Fruit fly (Drosophila melanogaster) whole organism, embryonic: ENCODE results near the gene haf.

Experiments used
- ATbp ChIP-seq: fragments of 200-800 bp; sonication (Bioruptor generic); optimal IDR thresholded peaks from 2 replicates; lab custom pipeline; 2017; ENCODE audit warnings: missing biosample characterization, mild to moderate bottlenecking, missing genetic modification characterization, missing genetic modification reagents
- B-H1 ChIP-seq: fragments of 200-800 bp; sonication (Bioruptor generic); IDR thresholded peaks from 3 replicates; pipeline ENCODE4 v1.3.6; 2022; ENCODE audit warnings: missing biosample characterization, missing genetic modification characterization
- CG10209 ChIP-seq: fragments of 200-800 bp; sonication (Bioruptor generic); optimal IDR thresholded peaks from 3 replicates; lab custom pipeline; 2017; ENCODE audit warnings: missing biosample characterization, mild to moderate bottlenecking, missing genetic modification characterization, missing genetic modification reagents
- CG10267 ChIP-seq: fragments of 200-800 bp; sonication (Bioruptor generic); optimal IDR thresholded peaks from 2 replicates; lab custom pipeline; 2018; ENCODE audit warnings: missing biosample characterization, mild to moderate bottlenecking, missing genetic modification characterization, moderate library complexity
- CG10565 ChIP-seq: fragments of 200-800 bp; sonication (Bioruptor generic); optimal IDR thresholded peaks from 3 replicates; lab custom pipeline; 2016; ENCODE audit warnings: missing biosample characterization, mild to moderate bottlenecking, missing genetic modification characterization
- CG10959 ChIP-seq: fragments of 200-800 bp; sonication (Bioruptor generic); IDR thresholded peaks from 2 replicates; pipeline ENCODE4 v1.3.6; 2022; ENCODE audit warnings: missing biosample characterization, missing genetic modification characterization
- CG11085 ChIP-seq: fragments of 200-800 bp; sonication (Bioruptor generic); IDR thresholded peaks from 2 replicates; pipeline ENCODE4 v1.3.6; 2022; ENCODE audit warnings: missing biosample characterization, missing genetic modification characterization
- CG1602 ChIP-seq: fragments of 200-800 bp; sonication (Bioruptor generic); optimal IDR thresholded peaks from 3 replicates; lab custom pipeline; 2016; ENCODE audit warnings: missing biosample characterization, missing genetic modification characterization
- CG1603 ChIP-seq: fragments of 200-800 bp; sonication (Bioruptor generic); optimal IDR thresholded peaks from 2 replicates; lab custom pipeline; 2019; ENCODE audit warnings: missing biosample characterization, mild to moderate bottlenecking, missing genetic modification characterization, moderate library complexity
- CG1792 ChIP-seq: fragments of 200-800 bp; sonication (Bioruptor generic); optimal IDR thresholded peaks from 2 replicates; lab custom pipeline; 2016; ENCODE audit warnings: missing biosample characterization, missing genetic modification characterization
- CG2120 ChIP-seq: fragments of 200-800 bp; sonication (Bioruptor generic); optimal IDR thresholded peaks from 3 replicates; lab custom pipeline; 2016; ENCODE audit warnings: missing biosample characterization, missing genetic modification characterization
- CG2889 ChIP-seq: fragments of 200-800 bp; sonication (Bioruptor generic); IDR thresholded peaks from 3 replicates; pipeline ENCODE4 v1.3.6; 2022; ENCODE audit warnings: missing biosample characterization, missing genetic modification characterization
- CG3281 ChIP-seq: fragments of 200-800 bp; sonication (Bioruptor generic); optimal IDR thresholded peaks from 3 replicates; lab custom pipeline; 2017; ENCODE audit warnings: missing biosample characterization, mild to moderate bottlenecking, missing genetic modification characterization
- CG33557 ChIP-seq: fragments of 200-800 bp; sonication (Bioruptor generic); optimal IDR thresholded peaks from 2 replicates; lab custom pipeline; 2019; ENCODE audit warnings: missing biosample characterization, mild to moderate bottlenecking, missing genetic modification characterization, moderate library complexity
- CG34422 ChIP-seq: fragments of 200-800 bp; sonication (Bioruptor generic); IDR thresholded peaks from 3 replicates; pipeline ENCODE4 v1.3.6; 2022; ENCODE audit warnings: missing biosample characterization, missing genetic modification characterization
- CG43689 ChIP-seq: fragments of 200-800 bp; sonication (Bioruptor generic); IDR thresholded peaks from 2 replicates; pipeline ENCODE4 v1.3.6; 2022; ENCODE audit warnings: missing biosample characterization, missing genetic modification characterization
- CG6791 ChIP-seq: fragments of 200-800 bp; sonication (Bioruptor generic); IDR thresholded peaks from 3 replicates; pipeline ENCODE4 v1.3.6; 2022; ENCODE audit warnings: missing biosample characterization, missing genetic modification characterization; ENCODE audit not compliant: partially characterized antibody
- CG6854 ChIP-seq: fragments of 200-800 bp; sonication (Bioruptor generic); optimal IDR thresholded peaks from 3 replicates; lab custom pipeline; 2017; ENCODE audit warnings: missing biosample characterization, mild to moderate bottlenecking, missing genetic modification characterization
- CG7372 ChIP-seq: fragments of 200-800 bp; sonication (Bioruptor generic); IDR thresholded peaks from 2 replicates; pipeline ENCODE4 v1.3.6; 2022; ENCODE audit warnings: missing biosample characterization, missing genetic modification characterization
- CG8765 ChIP-seq: fragments of 200-800 bp; sonication (Bioruptor generic); IDR thresholded peaks from 2 replicates; pipeline ENCODE4 v1.3.6; 2022; ENCODE audit warnings: missing biosample characterization, missing genetic modification characterization
- Dbx ChIP-seq: fragments of 200-800 bp; sonication (Bioruptor generic); IDR thresholded peaks from 3 replicates; pipeline ENCODE4 v1.3.6; 2022; ENCODE audit warnings: missing biosample characterization, missing genetic modification characterization
- ERR ChIP-seq: fragments of 200-800 bp; sonication (Bioruptor generic); optimal IDR thresholded peaks from 2 replicates; lab custom pipeline; 2016; ENCODE audit warnings: missing biosample characterization, missing genetic modification characterization
- Elba2 ChIP-seq: fragments of 200-800 bp; sonication (Bioruptor generic); optimal IDR thresholded peaks from 3 replicates; lab custom pipeline; 2016; ENCODE audit warnings: missing biosample characterization, missing genetic modification characterization
- Fer1 ChIP-seq: fragments of 200-800 bp; sonication (Bioruptor generic); optimal IDR thresholded peaks from 2 replicates; lab custom pipeline; 2017; ENCODE audit warnings: missing biosample characterization, mild to moderate bottlenecking, missing genetic modification characterization
- H15 ChIP-seq: fragments of 200-800 bp; sonication (Bioruptor generic); IDR thresholded peaks from 3 replicates; pipeline ENCODE4 v1.3.6; 2022; ENCODE audit warnings: missing biosample characterization, missing genetic modification characterization
- HLH4C ChIP-seq: fragments of 200-800 bp; sonication (Bioruptor generic); IDR thresholded peaks from 3 replicates; pipeline ENCODE4 v1.3.6; 2022; ENCODE audit warnings: missing biosample characterization, missing genetic modification characterization; ENCODE audit not compliant: partially characterized antibody
- Max ChIP-seq: fragments of 200-800 bp; sonication (Bioruptor generic); optimal IDR thresholded peaks from 2 replicates; lab custom pipeline; 2016; ENCODE audit warnings: missing biosample characterization, mild to moderate bottlenecking, missing genetic modification characterization
- Nf-YB ChIP-seq: fragments of 200-800 bp; sonication (Bioruptor generic); optimal IDR thresholded peaks from 3 replicates; lab custom pipeline; 2019; ENCODE audit warnings: missing biosample characterization, mild to moderate bottlenecking, missing genetic modification characterization, moderate library complexity
- Spps ChIP-seq: fragments of 200-800 bp; sonication (Bioruptor generic); optimal IDR thresholded peaks from 2 replicates; lab custom pipeline; 2018; ENCODE audit warnings: missing biosample characterization, mild to moderate bottlenecking, missing genetic modification characterization
- Xbp1 ChIP-seq: fragments of 200-800 bp; sonication (Bioruptor generic); optimal IDR thresholded peaks from 3 replicates; lab custom pipeline; 2016; ENCODE audit warnings: missing biosample characterization, mild to moderate bottlenecking, missing genetic modification characterization
- YL-1 ChIP-seq: fragments of 200-800 bp; sonication (Bioruptor generic); optimal IDR thresholded peaks from 3 replicates; lab custom pipeline; 2017; ENCODE audit warnings: missing biosample characterization, mild to moderate bottlenecking, missing genetic modification characterization
- cato ChIP-seq: fragments of 200-800 bp; sonication (Bioruptor generic); optimal IDR thresholded peaks from 2 replicates; lab custom pipeline; 2016; ENCODE audit warnings: missing biosample characterization, missing genetic modification characterization, borderline replicate concordance
- crc ChIP-seq: fragments of 200-800 bp; sonication (Bioruptor generic); optimal IDR thresholded peaks from 2 replicates; lab custom pipeline; 2016; ENCODE audit warnings: missing biosample characterization, missing genetic modification characterization
- croc ChIP-seq: fragments of 200-800 bp; sonication (Bioruptor generic); conservative IDR thresholded peaks from 3 replicates; pipeline ENCODE4 v1.3.6; 2022; ENCODE audit warnings: missing biosample characterization, missing genetic modification characterization
- dati ChIP-seq: fragments of 200-800 bp; sonication (Bioruptor generic); IDR thresholded peaks from 2 replicates; pipeline ENCODE4 v1.3.6; 2022; ENCODE audit warnings: missing biosample characterization, missing genetic modification characterization
- dmrt99B ChIP-seq: fragments of 200-800 bp; sonication (Bioruptor generic); optimal IDR thresholded peaks from 2 replicates; lab custom pipeline; 2018; ENCODE audit warnings: missing biosample characterization, mild to moderate bottlenecking, missing genetic modification characterization, moderate library complexity
- grau ChIP-seq: fragments of 200-800 bp; optimal IDR thresholded peaks from 3 replicates; lab custom pipeline; 2019; ENCODE audit warnings: missing biosample characterization, mild to moderate bottlenecking, missing genetic modification characterization, moderate library complexity
- ham ChIP-seq: fragments of 200-800 bp; sonication (Bioruptor generic); IDR thresholded peaks from 2 replicates; pipeline ENCODE4 v1.3.6; 2022; ENCODE audit warnings: missing biosample characterization, missing genetic modification characterization
- jing ChIP-seq: fragments of 200-800 bp; sonication (Bioruptor generic); optimal IDR thresholded peaks from 2 replicates; lab custom pipeline; 2018; ENCODE audit warnings: missing biosample characterization, mild to moderate bottlenecking, missing genetic modification characterization
- luna ChIP-seq: fragments of 200-800 bp; sonication (Bioruptor generic); optimal IDR thresholded peaks from 2 replicates; lab custom pipeline; 2016; ENCODE audit warnings: missing biosample characterization, missing genetic modification characterization
- oc ChIP-seq: fragments of 200-800 bp; sonication (Bioruptor generic); optimal IDR thresholded peaks from 2 replicates; lab custom pipeline; 2018; ENCODE audit warnings: missing biosample characterization, mild to moderate bottlenecking, missing genetic modification characterization, moderate library complexity
- pros ChIP-seq: fragments of 200-800 bp; sonication (Bioruptor generic); optimal IDR thresholded peaks from 3 replicates; lab custom pipeline; 2019; ENCODE audit warnings: missing biosample characterization, mild to moderate bottlenecking, missing genetic modification characterization, moderate library complexity
- rib ChIP-seq: fragments of 200-800 bp; sonication (Bioruptor generic); IDR thresholded peaks from 2 replicates; pipeline ENCODE4 v1.3.6; 2022; ENCODE audit warnings: missing biosample characterization, missing genetic modification characterization
- salm ChIP-seq: fragments of 200-800 bp; sonication (Bioruptor generic); optimal IDR thresholded peaks from 2 replicates; lab custom pipeline; 2018; ENCODE audit warnings: missing biosample characterization, mild to moderate bottlenecking, missing genetic modification characterization
- sd ChIP-seq: fragments of 200-800 bp; sonication (Bioruptor generic); optimal IDR thresholded peaks from 3 replicates; lab custom pipeline; 2018; ENCODE audit warnings: missing biosample characterization, mild to moderate bottlenecking, missing genetic modification characterization, moderate library complexity
- sim ChIP-seq: fragments of 200-800 bp; sonication (Bioruptor generic); IDR thresholded peaks from 2 replicates; pipeline ENCODE4 v1.3.6; 2022; ENCODE audit warnings: missing biosample characterization, missing genetic modification characterization
- slou ChIP-seq: fragments of 200-800 bp; sonication (Bioruptor generic); optimal IDR thresholded peaks from 3 replicates; lab custom pipeline; 2016; ENCODE audit warnings: missing biosample characterization, missing genetic modification characterization
- so ChIP-seq: fragments of 200-800 bp; sonication (Bioruptor generic); IDR thresholded peaks from 3 replicates; pipeline ENCODE4 v1.3.6; 2022; ENCODE audit warnings: missing biosample characterization, missing genetic modification characterization
- tll ChIP-seq, 2 experiments: fragments of 200-800 bp in 1 of 2; fragments of >200 bp in 1 of 2; sonication (Bioruptor generic) in 1 of 2; optimal IDR thresholded peaks; 2 replicates each; lab custom pipeline; 2017 to 2019; ENCODE audit warnings: missing biosample characterization in 2 of 2, missing genetic modification characterization in 2 of 2, mild to moderate bottlenecking in 1 of 2, moderate library complexity in 1 of 2
- ttk ChIP-seq: fragments of 200-800 bp; sonication (Bioruptor generic); IDR thresholded peaks from 2 replicates; pipeline ENCODE4 v2.1.2; 2022; ENCODE audit warnings: missing biosample characterization, missing genetic modification characterization

haf gene

DNA sequence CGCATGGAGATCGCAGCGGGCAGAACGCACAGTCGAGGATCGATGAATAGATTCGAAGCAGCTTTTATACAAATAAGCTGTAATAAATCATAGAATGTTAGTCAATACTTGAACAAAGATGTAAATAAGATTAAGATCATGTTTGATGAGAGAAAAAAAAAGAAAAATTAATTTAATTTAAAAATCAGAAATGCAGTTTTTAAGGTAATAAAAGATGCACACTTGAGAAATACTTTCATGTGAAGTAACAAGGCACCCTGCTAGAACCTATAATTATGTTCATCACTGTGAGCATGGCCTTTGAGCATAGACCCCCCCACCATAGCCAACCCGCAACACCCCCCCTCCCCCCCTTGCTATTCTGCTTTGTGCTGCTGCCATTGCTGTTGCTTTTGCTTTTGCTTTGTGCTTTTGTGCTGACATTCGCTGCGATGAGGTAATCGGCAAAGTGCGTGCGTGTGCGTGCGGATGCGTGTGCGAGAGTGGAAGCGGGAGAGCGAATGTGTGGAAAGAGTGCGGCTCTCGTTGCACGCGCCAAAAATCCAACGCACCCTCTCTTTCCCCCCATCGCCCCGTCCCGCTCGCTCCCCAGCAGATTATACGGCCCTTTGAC is 88.4 kb downstream of the haf start (continued):
- TF ChIP-seq CG6854 (GFP tag; lab: Kevin White, UChicago), result peak; percentile 98
- peak; percentile 86 for TF ChIP-seq Nf-YB (GFP tag; lab: Kevin White, UChicago)
- peak; percentile 78 for TF ChIP-seq CG33557 (GFP tag; lab: Kevin White, UChicago)
- TF ChIP-seq CG10565 (GFP tag; lab: Kevin White, UChicago), result peak; percentile 58
- TF ChIP-seq Max (GFP tag; lab: Kevin White, UChicago), result peak; percentile 91
- TF ChIP-seq CG10267 (tag; lab: Kevin White, UChicago), result peak; percentile 90
- peak; percentile 79; the same call in 1 of the 2 replicates for TF ChIP-seq CG8765 (GFP tag; lab: Robert Waterston, UW)
- peak; percentile 99 for TF ChIP-seq dmrt99B
- peak; percentile 94 for TF ChIP-seq sd (tag; lab: Kevin White, UChicago)
- peak; percentile 90 for TF ChIP-seq CG43689 (GFP tag; lab: Robert Waterston, UW)
- peak; percentile 94 for TF ChIP-seq rib
- peak; percentile 75 for TF ChIP-seq luna (GFP tag; lab: Kevin White, UChicago)
- TF ChIP-seq CG1602 (GFP tag; lab: Kevin White, UChicago), result peak; percentile 93
- peak; percentile 67 for TF ChIP-seq CG10959
- peak; percentile 99 for TF ChIP-seq Fer1
- TF ChIP-seq CG3281, result peak; percentile 99
- TF ChIP-seq Elba2 (GFP tag; lab: Kevin White, UChicago), result no peak
- peak; percentile 91 for TF ChIP-seq CG11085 (GFP tag; lab: Robert Waterston, UW)
- peak; percentile 98 for TF ChIP-seq grau (tag; lab: Kevin White, UChicago)
- TF ChIP-seq Xbp1 (GFP tag; lab: Kevin White, UChicago), result peak; percentile 96
- TF ChIP-seq B-H1 (GFP tag; lab: Robert Waterston, UW), result peak; percentile 96
- peak; percentile 92 for TF ChIP-seq cato (GFP tag; lab: Kevin White, UChicago)
- TF ChIP-seq ERR (GFP tag; lab: Kevin White, UChicago), result peak; percentile 74
- peak; percentile 98 for TF ChIP-seq CG10209 (GFP tag; lab: Kevin White, UChicago)
- TF ChIP-seq Dbx (GFP tag; lab: Robert Waterston, UW), result peak; percentile 97
- TF ChIP-seq CG34422 (GFP tag; lab: Robert Waterston, UW), result peak; percentile 98
- TF ChIP-seq dati (GFP tag; lab: Robert Waterston, UW), result peak; percentile 85
- TF ChIP-seq tll (GFP tag; optimal IDR thresholded peaks at IDR 0.05; lab: Kevin White, UChicago), result no peak
- peak; percentile 97 for TF ChIP-seq CG2120 (GFP tag; lab: Kevin White, UChicago)
- peak; percentile 88 for TF ChIP-seq YL-1
- TF ChIP-seq HLH4C, result peak; percentile 22; the same call in 1 of the 3 replicates
- TF ChIP-seq CG6791, result no peak
- TF ChIP-seq H15, result peak; percentile 91
- peak; percentile 90 for TF ChIP-seq jing (GFP tag; lab: Kevin White, UChicago)
- TF ChIP-seq so, result peak; percentile 98
- TF ChIP-seq crc, result peak; percentile 86
- TF ChIP-seq pros, result peak; percentile 73
- peak; percentile 96 for TF ChIP-seq salm (tag; lab: Kevin White, UChicago)
- peak; percentile 74 for TF ChIP-seq CG1792
- TF ChIP-seq ttk (GFP tag; lab: Robert Waterston, UW), result peak; percentile 94
- TF ChIP-seq CG1603 (tag; lab: Kevin White, UChicago), result peak; percentile 27
- peak; percentile 98 for TF ChIP-seq ATbp
- TF ChIP-seq CG7372 (GFP tag; lab: Robert Waterston, UW), result peak; percentile 96
- TF ChIP-seq slou, result peak; percentile 95
- TF ChIP-seq sim (GFP tag; lab: Robert Waterston, UW), result peak; percentile 91
- TF ChIP-seq ham (GFP tag; lab: Robert Waterston, UW), result peak; percentile 91
- peak; percentile 94 for TF ChIP-seq croc
- peak; percentile 87 for TF ChIP-seq Spps
- TF ChIP-seq CG2889 (GFP tag; lab: Robert Waterston, UW), result peak; percentile 93
- TF ChIP-seq oc, result peak; percentile 86
